Worm (Caenorhabditis elegans) whole organism, young adult: Measurements from ENCODE around the gene Y44A6D.7.

ENCODE experiments used
- B0019.2 ChIP-seq: fragments of 200-800 bp; sonication (Bioruptor generic); conservative IDR thresholded peaks from 2 replicates; pipeline ENCODE4 v1.3.6; 2022; ENCODE audit warnings: missing genetic modification reagents, missing genetic modification characterization, missing compliant biosample characterization
- B0261.1 ChIP-seq: sonication (generic microtip); optimal IDR thresholded peaks from 2 replicates; lab custom pipeline; 2016; ENCODE audit warnings: mild to moderate bottlenecking, missing genetic modification characterization, moderate library complexity, missing compliant biosample characterization
- C17E4.6 ChIP-seq: fragments of 200-800 bp; sonication (Bioruptor generic); IDR thresholded peaks from 2 replicates; pipeline ENCODE4 v1.3.6; 2022; ENCODE audit warnings: missing genetic modification reagents, missing genetic modification characterization, missing compliant biosample characterization
- F37B4.10 ChIP-seq: fragments of 200-800 bp; sonication (Bioruptor generic); IDR thresholded peaks from 2 replicates; pipeline ENCODE4 v1.3.6; 2022; ENCODE audit warnings: missing genetic modification characterization, missing compliant biosample characterization
- F57C9.4 ChIP-seq: sonication (generic microtip); optimal IDR thresholded peaks from 2 replicates; lab custom pipeline; 2017; ENCODE audit warnings: mild to moderate bottlenecking, missing genetic modification characterization, missing compliant biosample characterization
- ama-1 ChIP-seq, 3 experiments: fragments of 150-350 bp in 1 of 3; sonication (generic microtip) in 2 of 3; optimal IDR thresholded peaks; 2 replicates each; lab custom pipeline; 2014 to 2018; ENCODE audit warnings: missing biosample characterization in 2 of 3, missing genetic modification characterization in 2 of 3, missing genetic modification reagents in 2 of 3
- ceh-27 ChIP-seq: fragments of 200-800 bp; sonication (Bioruptor generic); optimal IDR thresholded peaks from 2 replicates; lab custom pipeline; 2018; ENCODE audit warnings: mild to moderate bottlenecking, missing genetic modification characterization, moderate library complexity, missing compliant biosample characterization
- ceh-91 ChIP-seq: fragments of 200-800 bp; sonication (Bioruptor generic); IDR thresholded peaks from 2 replicates; pipeline ENCODE4 v1.3.6; 2022; ENCODE audit warnings: missing genetic modification reagents, missing genetic modification characterization, missing compliant biosample characterization
- egrh-3 ChIP-seq: fragments of 200-800 bp; sonication (Bioruptor generic); IDR thresholded peaks from 2 replicates; pipeline ENCODE4 v1.3.6; 2022; ENCODE audit warnings: missing genetic modification reagents, missing genetic modification characterization, missing compliant biosample characterization
- ekl-4 ChIP-seq: fragments of 200-800 bp; sonication (Bioruptor generic); IDR thresholded peaks from 2 replicates; pipeline ENCODE4 v1.3.6; 2022; ENCODE audit warnings: missing genetic modification reagents, missing genetic modification characterization, missing compliant biosample characterization
- fkh-3 ChIP-seq: sonication (generic microtip); optimal IDR thresholded peaks from 2 replicates; lab custom pipeline; 2016; ENCODE audit warnings: mild to moderate bottlenecking, missing genetic modification characterization, missing compliant biosample characterization
- hlh-26 ChIP-seq: fragments of 200-800 bp; sonication (Bioruptor generic); conservative IDR thresholded peaks from 2 replicates; pipeline ENCODE4 v1.3.6; 2022; ENCODE audit warnings: missing genetic modification reagents, missing genetic modification characterization, missing compliant biosample characterization
- lsl-1 ChIP-seq: fragments of 200-800 bp; sonication (Bioruptor generic); optimal IDR thresholded peaks from 2 replicates; lab custom pipeline; 2018; ENCODE audit warnings: mild to moderate bottlenecking, missing genetic modification characterization, moderate library complexity, missing compliant biosample characterization
- madf-3 ChIP-seq: fragments of 200-800 bp; sonication (Bioruptor generic); IDR thresholded peaks from 2 replicates; pipeline ENCODE4 v1.3.6; 2022; ENCODE audit warnings: missing genetic modification reagents, missing genetic modification characterization, missing compliant biosample characterization
- madf-6 ChIP-seq: fragments of 200-800 bp; sonication (Bioruptor generic); IDR thresholded peaks from 2 replicates; pipeline ENCODE4 v1.3.6; 2022; ENCODE audit warnings: missing genetic modification reagents, missing genetic modification characterization, missing compliant biosample characterization
- madf-8 ChIP-seq: fragments of 200-800 bp; sonication (Bioruptor generic); conservative IDR thresholded peaks from 2 replicates; pipeline ENCODE4 v1.3.6; 2022; ENCODE audit warnings: missing genetic modification reagents, missing genetic modification characterization, missing compliant biosample characterization
- mxl-1 ChIP-seq: sonication (generic microtip); optimal IDR thresholded peaks from 2 replicates; lab custom pipeline; 2016; ENCODE audit warnings: missing genetic modification characterization, missing compliant biosample characterization
- pha-4 ChIP-seq: fragments of 150-350 bp; sonication (generic microtip); optimal IDR thresholded peaks from 2 replicates; lab custom pipeline; 2014; ENCODE audit warnings: missing biosample characterization, missing genetic modification reagents, missing genetic modification characterization
- rec-8 ChIP-seq, 2 experiments: sonication (generic microtip); optimal IDR thresholded peaks; 2 replicates each; lab custom pipeline; 2016; ENCODE audit warnings: mild to moderate bottlenecking in 2 of 2, missing genetic modification characterization in 2 of 2, missing genetic modification reagents in 2 of 2, missing genotype in 2 of 2, missing biosample characterization in 1 of 2, missing compliant biosample characterization in 1 of 2, moderate library complexity in 1 of 2
- snpc-1.3 ChIP-seq: sonication (generic microtip); optimal IDR thresholded peaks from 2 replicates; lab custom pipeline; 2017; ENCODE audit warnings: missing genetic modification characterization, mild to moderate bottlenecking, missing compliant biosample characterization, antibody characterized with exemption, moderate library complexity, missing genotype, missing genetic modification reagents; ENCODE audit not compliant: insufficient read depth
- snpc-3.4 ChIP-seq: sonication (generic microtip); optimal IDR thresholded peaks from 2 replicates; lab custom pipeline; 2017; ENCODE audit warnings: missing genetic modification characterization, mild to moderate bottlenecking, missing compliant biosample characterization, antibody characterized with exemption, moderate library complexity, missing genotype, missing genetic modification reagents
- sptf-2 ChIP-seq: fragments of 200-800 bp; sonication (Bioruptor generic); optimal IDR thresholded peaks from 2 replicates; lab custom pipeline; 2018; ENCODE audit warnings: mild to moderate bottlenecking, missing genetic modification characterization, missing compliant biosample characterization

The Y44A6D.7 gene

ce11 chrV:20853581-20854161 lies 39.1 kb downstream of the Y44A6D.7 start, which contains the start of gene F31D4.5:
Gene F31D4.5, plus strand, starts transcription at chrV:20854071.
- TF ChIP-seq ekl-4 (GFP tag; lab: Robert Waterston, UW) (no peak), B0019.2 (GFP tag; lab: Robert Waterston, UW) (no peak), egrh-3 (GFP tag; lab: Robert Waterston, UW) (no peak), ama-1 (optimal IDR thresholded peaks at IDR 0.05; lab: Kevin White, UChicago) (no peak), ama-1 (GFP tag; optimal IDR thresholded peaks at IDR 0.05; lab: Kevin White, UChicago) (no peak), fkh-3 (tag; lab: Kevin White, UChicago) (no peak), C17E4.6 (GFP tag; lab: Robert Waterston, UW) (no peak), snpc-1.3 (tag; lab: Kevin White, UChicago) (no peak)
- TF ChIP-seq, all 124 proteins: peak for 0

ce11 chrV:20861080-20861479 lies 46.6 kb downstream of the Y44A6D.7 start, which contains the start of gene try-4:
Gene try-4, minus strand, starts transcription at chrV:20861153.
- TF ChIP-seq B0261.1, result no peak
- TF ChIP-seq ceh-27, result no peak
- TF ChIP-seq lsl-1 (GFP tag; lab: Kevin White, UChicago), result no peak
- TF ChIP-seq F57C9.4 (tag; lab: Kevin White, UChicago), result no peak
- TF ChIP-seq pha-4 (tag; lab: Kevin White, UChicago), result no peak
- no peak for TF ChIP-seq snpc-3.4
- TF ChIP-seq F37B4.10, result no peak
- no peak for TF ChIP-seq mxl-1 (tag; lab: Kevin White, UChicago)

ce11 chrV:20862681-20863080 lies 48.2 kb downstream of the Y44A6D.7 start, which contains the start of gene twk-35:
Gene twk-35, plus strand, starts transcription at chrV:20862981.
- TF ChIP-seq ceh-91, result no peak
- TF ChIP-seq madf-3 (GFP tag; lab: Robert Waterston, UW), result no peak
- no peak for TF ChIP-seq sptf-2 (GFP tag; lab: Kevin White, UChicago)
- no peak for TF ChIP-seq rec-8 (tag; optimal IDR thresholded peaks at IDR 0.05; lab: Kevin White, UChicago)
- no peak for TF ChIP-seq hlh-26 (GFP tag; lab: Robert Waterston, UW)
- TF ChIP-seq lsl-1 (GFP tag; lab: Kevin White, UChicago), result no peak
- TF ChIP-seq madf-6, result no peak
- no peak for TF ChIP-seq madf-8 (GFP tag; lab: Robert Waterston, UW)
